Worm (Caenorhabditis elegans) whole organism, early embryonic: Measurements from ENCODE around the gene tpst-2.

ENCODE experiments used
- B0310.2 ChIP-seq: sonication (generic microtip); optimal IDR thresholded peaks from 2 replicates; lab custom pipeline; 2016; ENCODE audit warnings: mild to moderate bottlenecking, missing genetic modification characterization, missing compliant biosample characterization
- F13C5.2 ChIP-seq: sonication (generic microtip); optimal IDR thresholded peaks from 2 replicates; lab custom pipeline; 2017; ENCODE audit warnings: mild to moderate bottlenecking, missing genetic modification characterization, inconsistent platforms, missing compliant biosample characterization
- aly-1 ChIP-seq: sonication (generic microtip); optimal IDR thresholded peaks from 2 replicates; lab custom pipeline; 2016; ENCODE audit warnings: missing genetic modification characterization, missing compliant biosample characterization
- ama-1 ChIP-seq: fragments of 150-350 bp; optimal IDR thresholded peaks from 2 replicates; lab custom pipeline; 2014
- ceh-13 ChIP-seq: fragments of 200-800 bp; sonication (Bioruptor generic); optimal IDR thresholded peaks from 2 replicates; lab custom pipeline; 2018; ENCODE audit warnings: mild to moderate bottlenecking, missing genetic modification characterization, missing compliant biosample characterization
- ceh-36 ChIP-seq: sonication (generic microtip); optimal IDR thresholded peaks from 2 replicates; lab custom pipeline; 2016; ENCODE audit warnings: missing genetic modification characterization, inconsistent platforms, missing compliant biosample characterization
- ets-7 ChIP-seq: sonication (generic microtip); optimal IDR thresholded peaks from 2 replicates; lab custom pipeline; 2016; ENCODE audit warnings: missing genotype, missing genetic modification characterization, missing compliant biosample characterization
- flt-1 ChIP-seq: fragments of 200-800 bp; sonication (Bioruptor generic); IDR thresholded peaks from 2 replicates; pipeline ENCODE4 v1.3.6; 2022; ENCODE audit warnings: missing genetic modification characterization, missing compliant biosample characterization
- hmbx-1 ChIP-seq: sonication (generic microtip); optimal IDR thresholded peaks from 2 replicates; lab custom pipeline; 2016; ENCODE audit warnings: mild to moderate bottlenecking, missing genetic modification characterization, missing compliant biosample characterization
- hmg-4 ChIP-seq: fragments of 200-800 bp; sonication (Bioruptor generic); optimal IDR thresholded peaks from 2 replicates; lab custom pipeline; 2018; ENCODE audit warnings: mild to moderate bottlenecking, missing genetic modification characterization, missing compliant biosample characterization
- hnd-1 ChIP-seq: sonication (generic microtip); optimal IDR thresholded peaks from 2 replicates; lab custom pipeline; 2016; ENCODE audit warnings: missing genetic modification characterization, missing compliant biosample characterization
- pes-1 ChIP-seq: fragments of 200-800 bp; sonication (Bioruptor generic); IDR thresholded peaks from 2 replicates; pipeline ENCODE4 v1.3.6; 2022; ENCODE audit warnings: missing genetic modification reagents, missing genetic modification characterization, missing compliant biosample characterization
- scrt-1 ChIP-seq: fragments of 200-800 bp; sonication (Bioruptor generic); IDR thresholded peaks from 2 replicates; pipeline ENCODE4 v1.3.6; 2022; ENCODE audit warnings: missing genetic modification characterization, missing compliant biosample characterization
- sea-1 ChIP-seq: fragments of 200-800 bp; sonication (Bioruptor generic); conservative IDR thresholded peaks from 2 replicates; pipeline ENCODE4 v1.3.6; 2022; ENCODE audit warnings: missing genetic modification characterization, missing compliant biosample characterization
- tbx-11 ChIP-seq: fragments of 200-800 bp; sonication (Bioruptor generic); IDR thresholded peaks from 2 replicates; pipeline ENCODE4 v1.3.6; 2022; ENCODE audit warnings: missing genetic modification characterization, missing compliant biosample characterization
- tbx-37 ChIP-seq: fragments of 200-800 bp; sonication (Bioruptor generic); conservative IDR thresholded peaks from 2 replicates; pipeline ENCODE4 v1.3.6; 2022; ENCODE audit warnings: missing genetic modification reagents, missing genetic modification characterization, missing compliant biosample characterization
- tra-4 ChIP-seq: sonication (generic microtip); optimal IDR thresholded peaks from 2 replicates; lab custom pipeline; 2017; ENCODE audit warnings: missing genetic modification characterization, missing compliant biosample characterization

tpst-2 gene

ce11 chrIII:790591-790990 lies 19.5 kb downstream of the tpst-2 start:
- TF ChIP-seq tra-4 (tag; lab: Kevin White, UChicago) (no peak), hmg-4 (GFP tag; lab: Kevin White, UChicago) (no peak), scrt-1 (GFP tag; lab: Robert Waterston, UW) (no peak), hnd-1 (tag; lab: Kevin White, UChicago) (no peak), tbx-11 (GFP tag; lab: Robert Waterston, UW) (no peak), flt-1 (GFP tag; lab: Robert Waterston, UW) (no peak), ets-7 (no peak), ceh-36 (tag; lab: Kevin White, UChicago) (no peak), ama-1 (lab: Kevin White, UChicago) (no peak), hmbx-1 (tag; lab: Kevin White, UChicago) (no peak)

- TF ChIP-seq F13C5.2 (tag; lab: Kevin White, UChicago), result peak; percentile 6
- peak; percentile 12 for TF ChIP-seq hmg-4 (GFP tag; lab: Kevin White, UChicago)
- no peak for TF ChIP-seq flt-1 (GFP tag; lab: Robert Waterston, UW)
- no peak for TF ChIP-seq ceh-36 (tag; lab: Kevin White, UChicago)
- no peak for TF ChIP-seq B0310.2
These were observed 22.5 kb downstream of the tpst-2 start, which contains the start of gene snt-2 for ce11 chrIII:793595-793994. Gene snt-2, minus strand, starts transcription at chrIII:793733.

ce11 chrIII:794000-794399 lies 22.9 kb downstream of the tpst-2 start, which contains the start of gene rps-29:
Gene rps-29, plus strand, starts transcription at chrIII:794300.
- no peak for TF ChIP-seq F13C5.2 (tag; lab: Kevin White, UChicago)
- TF ChIP-seq pes-1, result no peak
- no peak for TF ChIP-seq ets-7

- TF ChIP-seq ceh-13 (GFP tag; lab: Kevin White, UChicago), result no peak
- TF ChIP-seq hnd-1 (tag; lab: Kevin White, UChicago), result no peak
- TF ChIP-seq tra-4 (tag; lab: Kevin White, UChicago), result no peak
- no peak for TF ChIP-seq flt-1 (GFP tag; lab: Robert Waterston, UW)
- no peak for TF ChIP-seq pes-1
- TF ChIP-seq scrt-1 (GFP tag; lab: Robert Waterston, UW), result no peak
- TF ChIP-seq ama-1 (lab: Kevin White, UChicago), result no peak
- no peak for TF ChIP-seq tbx-11 (GFP tag; lab: Robert Waterston, UW)
- TF ChIP-seq aly-1 (tag; lab: Kevin White, UChicago), result no peak
- TF ChIP-seq hmg-4 (GFP tag; lab: Kevin White, UChicago), result no peak
- TF ChIP-seq hmbx-1 (tag; lab: Kevin White, UChicago), result no peak
- no peak for TF ChIP-seq F13C5.2 (tag; lab: Kevin White, UChicago)
- no peak for TF ChIP-seq ets-7
- TF ChIP-seq ceh-36 (tag; lab: Kevin White, UChicago), result no peak
These were observed 24.0 kb downstream of the tpst-2 start, which contains the start of gene trpp-11 for ce11 chrIII:794984-795596. Gene trpp-11, plus strand, starts transcription at chrIII:795136.

- TF ChIP-seq hmg-4 (GFP tag; lab: Kevin White, UChicago) (no peak), hnd-1 (tag; lab: Kevin White, UChicago) (no peak), aly-1 (tag; lab: Kevin White, UChicago) (no peak), scrt-1 (GFP tag; lab: Robert Waterston, UW) (no peak), hmbx-1 (tag; lab: Kevin White, UChicago) (no peak), tbx-11 (GFP tag; lab: Robert Waterston, UW) (no peak), ama-1 (lab: Kevin White, UChicago) (no peak), flt-1 (GFP tag; lab: Robert Waterston, UW) (no peak), ets-7 (no peak)
These were observed 26.4 kb downstream of the tpst-2 start for ce11 chrIII:797507-797906.

- TF ChIP-seq pes-1 (no peak), hnd-1 (tag; lab: Kevin White, UChicago) (no peak), sea-1 (GFP tag; lab: Robert Waterston, UW) (no peak), ets-7 (no peak), F13C5.2 (tag; lab: Kevin White, UChicago) (no peak), tra-4 (tag; lab: Kevin White, UChicago) (no peak), ama-1 (lab: Kevin White, UChicago) (no peak), scrt-1 (GFP tag; lab: Robert Waterston, UW) (no peak), hmbx-1 (tag; lab: Kevin White, UChicago) (no peak), tbx-37 (GFP tag; lab: Robert Waterston, UW) (no peak), hmg-4 (GFP tag; lab: Kevin White, UChicago) (no peak), tbx-11 (GFP tag; lab: Robert Waterston, UW) (no peak), flt-1 (GFP tag; lab: Robert Waterston, UW) (no peak), ceh-36 (tag; lab: Kevin White, UChicago) (no peak), aly-1 (tag; lab: Kevin White, UChicago) (no peak)
These were observed 31.0 kb downstream of the tpst-2 start for ce11 chrIII:802041-802440.

- TF ChIP-seq ceh-13 (GFP tag; lab: Kevin White, UChicago), result no peak
- no peak for TF ChIP-seq hnd-1 (tag; lab: Kevin White, UChicago)
- TF ChIP-seq scrt-1 (GFP tag; lab: Robert Waterston, UW), result no peak
These were observed 40.5 kb downstream of the tpst-2 start, which contains the start of gene daf-7 for ce11 chrIII:811544-811943. Gene daf-7, plus strand, starts transcription at chrIII:811844.

ce11 chrIII:815845-816244 lies 44.8 kb downstream of the tpst-2 start, which contains the start of gene dac-1:
Gene dac-1, plus strand, starts transcription at chrIII:816145.
- no peak for TF ChIP-seq ceh-13 (GFP tag; lab: Kevin White, UChicago)
- no peak for TF ChIP-seq scrt-1 (GFP tag; lab: Robert Waterston, UW)
- no peak for TF ChIP-seq hmg-4 (GFP tag; lab: Kevin White, UChicago)
- no peak for TF ChIP-seq B0310.2
- no peak for TF ChIP-seq pes-1
- no peak for TF ChIP-seq hmbx-1 (tag; lab: Kevin White, UChicago)
- no peak for TF ChIP-seq sea-1 (GFP tag; lab: Robert Waterston, UW)
- no peak for TF ChIP-seq tra-4 (tag; lab: Kevin White, UChicago)
- TF ChIP-seq ceh-36 (tag; lab: Kevin White, UChicago), result no peak
- TF ChIP-seq F13C5.2 (tag; lab: Kevin White, UChicago), result no peak
- no peak for TF ChIP-seq tbx-11 (GFP tag; lab: Robert Waterston, UW)
- TF ChIP-seq flt-1 (GFP tag; lab: Robert Waterston, UW), result no peak
